Worm (Caenorhabditis elegans): Measurements from ENCODE around the gene dpy-8.
A peak's percentile ranks its signal among the peaks of the same experiment; 100 is the strongest.

DNA sequence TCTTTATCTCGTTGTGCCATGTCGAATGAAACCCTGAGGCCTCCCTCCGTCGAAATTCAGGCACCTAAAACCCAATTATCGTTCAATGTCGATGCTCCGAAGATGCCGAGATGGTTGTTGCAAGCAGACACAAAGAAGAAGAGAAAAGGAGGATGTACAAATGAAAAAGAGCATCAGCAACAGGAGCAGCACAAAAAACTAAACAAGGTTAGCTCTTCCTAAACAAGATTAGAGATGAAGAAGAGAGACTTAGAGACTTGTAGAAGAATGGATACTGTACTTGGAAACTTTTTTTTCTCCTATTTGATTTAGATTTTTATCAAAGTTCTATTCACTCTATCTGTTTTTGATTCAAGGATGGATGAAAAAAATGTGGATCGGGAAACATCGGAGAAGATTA lies 32.7 kb downstream of the dpy-8 start:
- no peak for TF ChIP-seq ceh-45 (GFP tag; IDR thresholded peaks at IDR 0.05)
- no peak for TF ChIP-seq pax-1 (tag; optimal IDR thresholded peaks at IDR 0.05)
- TF ChIP-seq unc-42 (tag; optimal IDR thresholded peaks at IDR 0.05) = peak; percentile 99
- TF ChIP-seq sdc-2 (tag; optimal IDR thresholded peaks at IDR 0.05) = no peak
- TF ChIP-seq C38D4.7 (GFP tag; optimal IDR thresholded peaks at IDR 0.05) = no peak
- no peak for TF ChIP-seq ceh-31 (tag; optimal IDR thresholded peaks at IDR 0.05)
- no peak for TF ChIP-seq tbx-2 (tag; optimal IDR thresholded peaks at IDR 0.05)
- TF ChIP-seq ama-1 (optimal IDR thresholded peaks at IDR 0.05) = no peak
- no peak for TF ChIP-seq ahr-1 (tag; optimal IDR thresholded peaks at IDR 0.05)
